Fruit fly (Drosophila melanogaster) whole organism, embryonic: ENCODE data around the gene CG31176.

Experiments
- CG1024 ChIP-seq: fragments of 200-800 bp; sonication (Bioruptor generic); IDR thresholded peaks from 2 replicates; pipeline ENCODE4 v1.3.6; 2022; ENCODE audit warnings: missing biosample characterization, missing genetic modification characterization
- CG11504 ChIP-seq: fragments of 200-800 bp; sonication (Bioruptor generic); optimal IDR thresholded peaks from 3 replicates; lab custom pipeline; 2019; ENCODE audit warnings: missing biosample characterization, mild to moderate bottlenecking, missing genetic modification characterization, moderate library complexity
- CG11696 ChIP-seq: fragments of 200-800 bp; sonication (Bioruptor generic); IDR thresholded peaks from 2 replicates; pipeline ENCODE4 v1.3.6; 2022; ENCODE audit warnings: missing biosample characterization, missing genetic modification characterization
- CG12942 ChIP-seq: fragments of 200-800 bp; sonication (Bioruptor generic); optimal IDR thresholded peaks from 3 replicates; lab custom pipeline; 2016; ENCODE audit warnings: missing biosample characterization, missing genetic modification characterization
- CG14860 ChIP-seq: fragments of 200-800 bp; sonication (Bioruptor generic); IDR thresholded peaks from 3 replicates; pipeline ENCODE4 v1.3.6; 2022; ENCODE audit warnings: missing biosample characterization, missing genetic modification characterization; ENCODE audit not compliant: partially characterized antibody
- CG15269 ChIP-seq: fragments of 200-800 bp; sonication (Bioruptor generic); optimal IDR thresholded peaks from 2 replicates; lab custom pipeline; 2018; ENCODE audit warnings: missing biosample characterization, mild to moderate bottlenecking, missing genetic modification characterization, moderate library complexity
- CG16863 ChIP-seq: fragments of 200-800 bp; sonication (Bioruptor generic); optimal IDR thresholded peaks from 3 replicates; lab custom pipeline; 2016; ENCODE audit warnings: missing biosample characterization, missing genetic modification characterization
- CG18476 ChIP-seq: fragments of 200-800 bp; sonication (Bioruptor generic); optimal IDR thresholded peaks from 2 replicates; lab custom pipeline; 2016; ENCODE audit warnings: missing biosample characterization, mild to moderate bottlenecking, missing genetic modification characterization
- CG18619 ChIP-seq: fragments of 200-800 bp; sonication (Bioruptor generic); optimal IDR thresholded peaks from 3 replicates; lab custom pipeline; 2017; ENCODE audit warnings: missing biosample characterization, mild to moderate bottlenecking, missing genetic modification characterization
- CG32767 ChIP-seq: fragments of 200-800 bp; sonication (Bioruptor generic); IDR thresholded peaks from 2 replicates; pipeline ENCODE4 v1.3.6; 2022; ENCODE audit warnings: missing biosample characterization, missing genetic modification characterization
- CG42726 ChIP-seq: fragments of 200-800 bp; sonication (Bioruptor generic); IDR thresholded peaks from 2 replicates; pipeline ENCODE4 v1.3.6; 2022; ENCODE audit warnings: missing biosample characterization, missing genetic modification characterization; ENCODE audit not compliant: partially characterized antibody
- CG4424 ChIP-seq: fragments of 200-800 bp; sonication (Bioruptor generic); optimal IDR thresholded peaks from 3 replicates; lab custom pipeline; 2016; ENCODE audit warnings: missing biosample characterization, missing genetic modification characterization
- CG4617 ChIP-seq: fragments of 200-800 bp; sonication (Bioruptor generic); optimal IDR thresholded peaks from 3 replicates; lab custom pipeline; 2016; ENCODE audit warnings: missing biosample characterization, missing genetic modification characterization, borderline replicate concordance
- CG4707 ChIP-seq: fragments of 200-800 bp; sonication (Bioruptor generic); optimal IDR thresholded peaks from 2 replicates; lab custom pipeline; 2018; ENCODE audit warnings: missing biosample characterization, mild to moderate bottlenecking, missing genetic modification characterization, moderate library complexity
- CG5245 ChIP-seq: fragments of 200-800 bp; sonication (Bioruptor generic); optimal IDR thresholded peaks from 3 replicates; lab custom pipeline; 2016; ENCODE audit warnings: missing biosample characterization, missing genetic modification characterization
- CG6791 ChIP-seq: fragments of 200-800 bp; sonication (Bioruptor generic); IDR thresholded peaks from 3 replicates; pipeline ENCODE4 v1.3.6; 2022; ENCODE audit warnings: missing biosample characterization, missing genetic modification characterization; ENCODE audit not compliant: partially characterized antibody
- CG7745 ChIP-seq: fragments of 200-800 bp; sonication (Bioruptor generic); optimal IDR thresholded peaks from 2 replicates; lab custom pipeline; 2018; ENCODE audit warnings: missing biosample characterization, mild to moderate bottlenecking, missing genetic modification characterization, moderate library complexity
- CG7987 ChIP-seq: fragments of 200-800 bp; sonication (Bioruptor generic); optimal IDR thresholded peaks from 2 replicates; lab custom pipeline; 2018; ENCODE audit warnings: missing biosample characterization, mild to moderate bottlenecking, missing genetic modification characterization, moderate library complexity
- D19A ChIP-seq: fragments of 200-800 bp; optimal IDR thresholded peaks from 3 replicates; lab custom pipeline; 2019; ENCODE audit warnings: missing biosample characterization, mild to moderate bottlenecking, missing genetic modification characterization, moderate library complexity
- E2f2 ChIP-seq: fragments of 200-800 bp; sonication (Bioruptor generic); IDR thresholded peaks from 2 replicates; pipeline ENCODE4 v1.3.6; 2022; ENCODE audit warnings: missing biosample characterization, missing genetic modification characterization
- Fer3 ChIP-seq: fragments of 200-800 bp; sonication (Bioruptor generic); optimal IDR thresholded peaks from 2 replicates; lab custom pipeline; 2018; ENCODE audit warnings: missing biosample characterization, mild to moderate bottlenecking, missing genetic modification characterization, moderate library complexity
- HLH4C ChIP-seq: fragments of 200-800 bp; sonication (Bioruptor generic); IDR thresholded peaks from 3 replicates; pipeline ENCODE4 v1.3.6; 2022; ENCODE audit warnings: missing biosample characterization, missing genetic modification characterization; ENCODE audit not compliant: partially characterized antibody
- HmgZ ChIP-seq: fragments of 200-800 bp; sonication (Bioruptor generic); optimal IDR thresholded peaks from 2 replicates; lab custom pipeline; 2018; ENCODE audit warnings: missing biosample characterization, mild to moderate bottlenecking, missing genetic modification characterization
- Hr51 ChIP-seq, 2 experiments: fragments of 200-800 bp; sonication (Bioruptor generic); optimal IDR thresholded peaks; 2 replicates in 1 of 2; 3 replicates in 1 of 2; lab custom pipeline; 2016 to 2018; ENCODE audit warnings: missing biosample characterization in 2 of 2, missing genetic modification characterization in 2 of 2, mild to moderate bottlenecking in 1 of 2, moderate library complexity in 1 of 2
- Nf-YC ChIP-seq: fragments of 200-800 bp; optimal IDR thresholded peaks from 3 replicates; lab custom pipeline; 2019; ENCODE audit warnings: missing biosample characterization, mild to moderate bottlenecking, missing genetic modification characterization, moderate library complexity
- Sox100B ChIP-seq: fragments of 200-800 bp; sonication (Bioruptor generic); optimal IDR thresholded peaks from 3 replicates; lab custom pipeline; 2018; ENCODE audit warnings: missing biosample characterization, mild to moderate bottlenecking, missing genetic modification characterization
- Sox102F ChIP-seq: fragments of 200-800 bp; sonication (Bioruptor generic); optimal IDR thresholded peaks from 2 replicates; lab custom pipeline; 2018; ENCODE audit warnings: missing biosample characterization, mild to moderate bottlenecking, missing genetic modification characterization, moderate library complexity
- Stat92E ChIP-seq, 3 experiments: fragments of >200 bp in 2 of 3; fragments of 200-800 bp in 1 of 3; sonication (Bioruptor generic) in 1 of 3; optimal IDR thresholded peaks; 2 replicates each; lab custom pipeline; 2017 to 2019; ENCODE audit warnings: missing biosample characterization in 3 of 3, missing genetic modification characterization in 3 of 3, mild to moderate bottlenecking in 1 of 3, moderate library complexity in 1 of 3
- ap ChIP-seq: fragments of 200-800 bp; sonication (Bioruptor generic); IDR thresholded peaks from 2 replicates; pipeline ENCODE4 v1.3.6; 2022; ENCODE audit warnings: missing biosample characterization, missing genetic modification characterization
- bowl ChIP-seq: fragments of 200-800 bp; sonication (Bioruptor generic); IDR thresholded peaks from 2 replicates; pipeline ENCODE4 v1.3.6; 2022; ENCODE audit warnings: missing biosample characterization, missing genetic modification characterization
- ci ChIP-seq: fragments of 200-800 bp; sonication (Bioruptor generic); IDR thresholded peaks from 3 replicates; pipeline ENCODE4 v1.3.6; 2022; ENCODE audit warnings: missing biosample characterization, missing genetic modification characterization
- en ChIP-seq: fragments of 200-800 bp; sonication (Bioruptor generic); optimal IDR thresholded peaks from 2 replicates; lab custom pipeline; 2016; ENCODE audit warnings: missing biosample characterization, missing genetic modification characterization
- eve ChIP-seq, 2 experiments: fragments of >200 bp; optimal IDR thresholded peaks; 2 replicates each; lab custom pipeline; 2017; ENCODE audit warnings: missing biosample characterization in 2 of 2, missing genetic modification characterization in 2 of 2
- grau ChIP-seq: fragments of 200-800 bp; optimal IDR thresholded peaks from 3 replicates; lab custom pipeline; 2019; ENCODE audit warnings: missing biosample characterization, mild to moderate bottlenecking, missing genetic modification characterization, moderate library complexity
- grn ChIP-seq: fragments of 200-800 bp; sonication (Bioruptor generic); optimal IDR thresholded peaks from 3 replicates; lab custom pipeline; 2017; ENCODE audit warnings: missing biosample characterization, missing genetic modification characterization
- gt ChIP-seq: fragments of 200-800 bp; sonication (Bioruptor generic); IDR thresholded peaks from 2 replicates; pipeline ENCODE4 v1.3.6; 2022; ENCODE audit warnings: missing biosample characterization, missing genetic modification characterization
- ham ChIP-seq: fragments of 200-800 bp; sonication (Bioruptor generic); IDR thresholded peaks from 2 replicates; pipeline ENCODE4 v1.3.6; 2022; ENCODE audit warnings: missing biosample characterization, missing genetic modification characterization
- ind ChIP-seq: fragments of 200-800 bp; sonication (Bioruptor generic); optimal IDR thresholded peaks from 3 replicates; lab custom pipeline; 2016; ENCODE audit warnings: missing biosample characterization, missing genetic modification characterization
- jigr1 ChIP-seq: fragments of 200-800 bp; sonication (Bioruptor generic); IDR thresholded peaks from 3 replicates; pipeline ENCODE4 v1.3.6; 2022; ENCODE audit warnings: missing biosample characterization, missing genetic modification characterization
- lov ChIP-seq, 2 experiments: fragments of 200-800 bp in 1 of 2; fragments of >200 bp in 1 of 2; sonication (Bioruptor generic) in 1 of 2; IDR thresholded peaks in 1 of 2; optimal IDR thresholded peaks in 1 of 2; 2 replicates in 1 of 2; 3 replicates in 1 of 2; pipeline versions ENCODE4 v1.3.6 to Lab custom; 2017 to 2022; ENCODE audit warnings: missing biosample characterization in 1 of 2, missing genetic modification characterization in 1 of 2
- luna ChIP-seq: fragments of 200-800 bp; sonication (Bioruptor generic); optimal IDR thresholded peaks from 2 replicates; lab custom pipeline; 2016; ENCODE audit warnings: missing biosample characterization, missing genetic modification characterization
- row ChIP-seq: fragments of 200-800 bp; sonication (Bioruptor generic); IDR thresholded peaks from 3 replicates; pipeline ENCODE4 v1.3.6; 2022; ENCODE audit warnings: missing biosample characterization, missing genetic modification characterization
- shn ChIP-seq: fragments of 200-800 bp; sonication (Bioruptor generic); optimal IDR thresholded peaks from 3 replicates; lab custom pipeline; 2016; ENCODE audit warnings: missing biosample characterization, missing genetic modification characterization
- stwl ChIP-seq: fragments of 200-800 bp; sonication (Bioruptor generic); optimal IDR thresholded peaks from 3 replicates; lab custom pipeline; 2018; ENCODE audit warnings: missing biosample characterization, mild to moderate bottlenecking, missing genetic modification characterization, moderate library complexity
- tna ChIP-seq: fragments of 200-800 bp; sonication (Bioruptor generic); IDR thresholded peaks from 2 replicates; pipeline ENCODE4 v1.3.6; 2022; ENCODE audit warnings: missing biosample characterization, missing genetic modification characterization; ENCODE audit not compliant: partially characterized antibody
- trem ChIP-seq: fragments of 200-800 bp; optimal IDR thresholded peaks from 3 replicates; lab custom pipeline; 2019; ENCODE audit warnings: missing biosample characterization, mild to moderate bottlenecking, missing genetic modification characterization, moderate library complexity
- trh ChIP-seq: fragments of 200-800 bp; sonication (Bioruptor generic); optimal IDR thresholded peaks from 2 replicates; lab custom pipeline; 2016; ENCODE audit warnings: missing biosample characterization, missing genetic modification characterization
- zen ChIP-seq: fragments of 200-800 bp; sonication (Bioruptor generic); optimal IDR thresholded peaks from 3 replicates; lab custom pipeline; 2018; ENCODE audit warnings: missing biosample characterization, mild to moderate bottlenecking, missing genetic modification characterization, moderate library complexity

Gene CG31176

DNA sequence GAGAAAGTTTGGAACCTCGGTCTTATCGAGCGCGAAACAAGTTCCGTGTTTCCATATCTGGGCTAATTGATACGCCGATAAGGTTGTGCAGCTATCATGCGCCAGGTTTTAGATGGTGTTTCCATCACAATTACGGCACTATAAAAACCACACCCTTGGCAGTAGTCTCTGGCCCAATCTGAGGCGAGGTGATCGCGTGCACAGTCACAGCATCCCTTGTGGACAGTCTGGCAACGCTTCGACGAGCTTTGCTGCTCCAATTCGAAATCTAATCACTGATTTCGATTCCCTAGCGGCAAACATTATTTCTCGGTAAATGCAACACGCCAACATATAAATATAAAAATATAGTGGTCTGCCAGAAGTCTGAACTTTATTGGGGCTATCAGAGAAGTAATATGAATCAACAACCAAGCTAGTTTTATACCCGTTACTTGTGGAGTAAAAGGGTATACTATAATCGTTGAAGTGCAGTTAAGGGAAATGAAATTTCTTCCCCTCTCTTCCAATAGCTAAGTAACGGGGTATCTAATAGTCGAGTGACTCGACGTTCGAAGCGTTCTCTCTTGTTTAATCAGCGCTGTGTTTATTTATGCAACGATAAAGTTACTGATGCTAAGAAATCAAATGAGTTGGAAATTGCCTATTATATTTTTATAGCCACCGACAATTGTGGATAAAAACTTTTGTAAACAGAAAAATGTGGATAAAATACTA lies 60.5 kb downstream of the CG31176 start (continued):
- TF ChIP-seq CG4424 (GFP tag; lab: Kevin White, UChicago) (no peak), row (GFP tag; lab: Robert Waterston, UW) (peak; percentile 50; the same call in 2 of the 3 replicates), jigr1 (GFP tag; lab: Robert Waterston, UW) (no peak), shn (GFP tag; lab: Kevin White, UChicago) (no peak), ind (GFP tag; lab: Kevin White, UChicago) (no peak), CG4707 (GFP tag; lab: Kevin White, UChicago) (no peak), trh (GFP tag; lab: Kevin White, UChicago) (no peak), eve (GFP tag; optimal IDR thresholded peaks at IDR 0.05; lab: Kevin White, UChicago) (peak in 1 of 2 experiments; percentile 76), CG16863 (no peak), Fer3 (tag; lab: Kevin White, UChicago) (no peak), en (GFP tag; lab: Kevin White, UChicago) (no peak), CG11696 (GFP tag; lab: Robert Waterston, UW) (no peak), gt (GFP tag; lab: Robert Waterston, UW) (no peak), lov (optimal IDR thresholded peaks at IDR 0.05; lab: Kevin White, UChicago) (no peak), lov (GFP tag; IDR thresholded peaks at IDR 0.05; lab: Robert Waterston, UW) (no peak), CG15269 (tag; lab: Kevin White, UChicago) (no peak), Sox102F (peak; percentile 15), CG14860 (GFP tag; lab: Robert Waterston, UW) (peak; percentile 60), grau (tag; lab: Kevin White, UChicago) (no peak), CG7745 (tag; lab: Kevin White, UChicago) (no peak), CG32767 (no peak), bowl (GFP tag; lab: Robert Waterston, UW) (no peak), HLH4C (GFP tag; lab: Robert Waterston, UW) (peak; percentile 73), CG18476 (no peak), grn (GFP tag; lab: Kevin White, UChicago) (peak; percentile 9), trem (tag; lab: Kevin White, UChicago) (no peak), tna (GFP tag; lab: Robert Waterston, UW) (no peak), Sox100B (GFP tag; lab: Kevin White, UChicago) (no peak), stwl (tag; lab: Kevin White, UChicago) (no peak), CG18619 (GFP tag; lab: Kevin White, UChicago) (no peak), D19A (tag; lab: Kevin White, UChicago) (peak; percentile 19), CG7987 (GFP tag; lab: Kevin White, UChicago) (no peak), Hr51 (GFP tag; optimal IDR thresholded peaks at IDR 0.05; lab: Kevin White, UChicago) (peak in 1 of 2 experiments; percentile 25), ci (GFP tag; lab: Robert Waterston, UW) (no peak), CG4617 (GFP tag; lab: Kevin White, UChicago) (no peak), CG42726 (no peak), CG12942 (no peak), CG11504 (tag; lab: Kevin White, UChicago) (peak; percentile 22), CG5245 (GFP tag; lab: Kevin White, UChicago) (no peak), HmgZ (tag; lab: Kevin White, UChicago) (no peak), zen (tag; lab: Kevin White, UChicago) (no peak), CG6791 (GFP tag; lab: Robert Waterston, UW) (0 out of 3 replicates have a peak, but pooled peaks have one; percentile 45), Stat92E (GFP tag; optimal IDR thresholded peaks at IDR 0.05; lab: Kevin White, UChicago) (no peak), ham (GFP tag; lab: Robert Waterston, UW) (no peak), luna (GFP tag; lab: Kevin White, UChicago) (no peak), E2f2 (0 out of 2 replicates have a peak, but pooled peaks have one; percentile 6), ap (GFP tag; lab: Robert Waterston, UW) (0 out of 2 replicates have a peak, but pooled peaks have one; percentile 22), Nf-YC (tag; lab: Kevin White, UChicago) (no peak), CG1024 (GFP tag; lab: Robert Waterston, UW) (no peak)
